Fruit fly (Drosophila melanogaster): ENCODE results near the gene ssp7.
A peak's percentile ranks its signal among the peaks of the same experiment; 100 is the strongest.

ssp7 gene

DNA sequence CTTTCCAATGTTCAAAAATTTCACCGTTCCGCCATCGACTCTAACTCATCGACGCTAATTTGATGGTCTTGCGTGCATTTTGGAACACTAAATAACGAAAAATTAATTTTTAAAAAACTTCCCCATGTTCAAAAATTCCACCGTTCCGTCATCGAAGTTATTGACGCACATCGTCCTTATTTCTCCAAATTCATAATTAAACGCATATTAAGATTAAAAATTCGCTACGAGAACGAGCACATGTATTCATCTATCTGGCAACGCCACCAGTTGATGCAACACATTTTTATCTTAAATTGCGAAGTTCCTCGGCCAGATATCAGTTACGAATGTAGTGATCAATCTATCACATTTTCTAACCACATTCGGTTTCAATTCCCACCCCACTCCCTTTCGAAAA, 9.1 kb upstream of the ssp7 start, which contains the start of gene Lint-1 (continued):
- TF ChIP-seq CG4318 (GFP tag; optimal IDR thresholded peaks at IDR 0.05), result no peak
- no peak for TF ChIP-seq fkh (GFP tag; optimal IDR thresholded peaks at IDR 0.05)
- TF ChIP-seq Eip93F (GFP tag; optimal IDR thresholded peaks at IDR 0.05), result no peak
- no peak for TF ChIP-seq dsx (GFP tag; optimal IDR thresholded peaks at IDR 0.05; ENCODE audit: poor library complexity, severe bottlenecking)
- TF ChIP-seq Hr4 (GFP tag; optimal IDR thresholded peaks at IDR 0.05), result peak; percentile 15
- TF ChIP-seq CG6854 (GFP tag; optimal IDR thresholded peaks at IDR 0.05), result no peak
- no peak for TF ChIP-seq fd59A (GFP tag; optimal IDR thresholded peaks at IDR 0.05)
- TF ChIP-seq dac (GFP tag; optimal IDR thresholded peaks at IDR 0.05), result no peak
- TF ChIP-seq CG8632 (GFP tag; optimal IDR thresholded peaks at IDR 0.05), result peak; percentile 5
- TF ChIP-seq CG9139 (GFP tag; optimal IDR thresholded peaks at IDR 0.05), result no peak
- no peak for TF ChIP-seq Hr38 (GFP tag; optimal IDR thresholded peaks at IDR 0.05)
- TF ChIP-seq CG6792 (GFP tag; optimal IDR thresholded peaks at IDR 0.05), result no peak
- no peak for TF ChIP-seq fd85E (GFP tag; optimal IDR thresholded peaks at IDR 0.05)
- peak; percentile 5 for TF ChIP-seq CG3919 (GFP tag; optimal IDR thresholded peaks at IDR 0.05)
- TF ChIP-seq CG15336 (GFP tag; IDR thresholded peaks at IDR 0.05), result no peak
- no peak for TF ChIP-seq CG1621 (tag; optimal IDR thresholded peaks at IDR 0.05)
- TF ChIP-seq CG32006 (GFP tag; optimal IDR thresholded peaks at IDR 0.05), result no peak
- TF ChIP-seq esn (GFP tag; optimal IDR thresholded peaks at IDR 0.05), result peak; percentile 16
- no peak for TF ChIP-seq CG11294 (GFP tag; IDR thresholded peaks at IDR 0.05)
- TF ChIP-seq Smox (GFP tag; optimal IDR thresholded peaks at IDR 0.05), result peak; percentile 35
- TF ChIP-seq CG8119 (GFP tag; IDR thresholded peaks at IDR 0.05), result no peak
- peak; percentile 13 for TF ChIP-seq Sox102F (GFP tag; optimal IDR thresholded peaks at IDR 0.05)
- TF ChIP-seq cyc (GFP tag; optimal IDR thresholded peaks at IDR 0.05), result peak; percentile 27
- no peak for TF ChIP-seq Ets96B (tag; optimal IDR thresholded peaks at IDR 0.05)
- TF ChIP-seq Hr39 (GFP tag; optimal IDR thresholded peaks at IDR 0.05), result peak; percentile 52
- no peak for TF ChIP-seq CG16779 (tag; optimal IDR thresholded peaks at IDR 0.05)

DNA sequence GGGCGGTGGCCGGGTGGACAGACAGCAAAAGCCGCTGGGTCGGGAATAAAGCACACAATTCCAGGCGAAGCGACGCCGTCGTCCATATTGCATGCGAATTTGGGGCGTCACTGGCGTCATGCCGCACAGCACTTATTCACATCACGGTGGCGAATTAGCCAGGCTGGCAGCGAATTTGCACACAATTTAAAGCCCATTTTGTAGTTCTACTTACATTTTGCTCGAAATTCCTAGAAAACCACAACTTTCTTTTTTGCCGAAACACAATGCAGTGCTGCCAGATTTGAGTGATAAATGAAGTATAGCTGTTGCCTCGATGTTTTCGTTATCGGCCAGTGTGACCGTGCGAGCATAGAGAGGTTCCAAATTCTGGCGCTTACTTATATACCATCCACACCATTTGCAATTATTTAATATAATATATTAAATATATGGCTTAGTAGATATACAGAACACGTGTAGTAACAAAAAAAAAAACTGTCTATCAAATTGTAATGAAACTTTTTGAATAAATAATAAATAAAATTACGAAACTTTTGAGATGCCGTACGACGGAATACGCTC, 8.3 kb upstream of the ssp7 start, which contains the start of gene Ran:
Gene Ran (minus strand): TSS at position 445 of the 564 bp plus-strand sequence.
- TF ChIP-seq CG6163 (GFP tag; IDR thresholded peaks at IDR 0.05) (peak; percentile 34; the same call in 1 of the 3 replicates), CG1621 (tag; optimal IDR thresholded peaks at IDR 0.05) (no peak), CG6854 (GFP tag; optimal IDR thresholded peaks at IDR 0.05) (peak; percentile 44), svp (GFP tag) (peak; percentile 24), dsx (GFP tag; optimal IDR thresholded peaks at IDR 0.05; ENCODE audit: poor library complexity, severe bottlenecking) (no peak), eg (GFP tag; IDR thresholded peaks at IDR 0.05) (0 out of 3 replicates have a peak, but pooled peaks have one; percentile 15)

DNA sequence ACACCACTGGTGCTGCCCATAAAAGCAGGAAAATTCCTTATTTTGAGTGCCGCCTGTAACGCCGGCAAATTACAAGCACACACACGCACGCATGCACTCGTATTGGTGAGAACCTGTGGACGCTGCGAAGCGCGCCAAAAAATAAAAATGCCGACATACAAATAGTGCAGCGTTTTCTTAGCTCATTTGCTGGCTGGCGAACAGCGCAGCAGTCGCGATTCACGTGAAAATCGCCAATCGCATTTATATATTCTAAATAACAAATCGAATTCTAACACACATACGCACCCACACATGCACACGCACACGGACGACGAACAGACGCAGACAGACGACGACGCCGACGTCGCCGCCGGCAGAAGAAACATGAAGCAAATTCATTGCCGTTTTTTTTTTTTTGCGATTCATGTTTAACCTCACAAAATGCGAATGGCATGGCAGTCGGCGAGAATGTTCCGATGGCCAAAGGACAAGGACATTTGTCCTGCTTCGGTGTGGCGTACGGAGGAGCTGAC, 7.5 kb upstream of the ssp7 start:
- TF ChIP-seq CG6276 (GFP tag; optimal IDR thresholded peaks at IDR 0.05) (peak; percentile 13), CG6808 (GFP tag; optimal IDR thresholded peaks at IDR 0.05) (peak; percentile 3), dsx (GFP tag; optimal IDR thresholded peaks at IDR 0.05; ENCODE audit: poor library complexity, severe bottlenecking) (no peak), Eip78C (GFP tag) (peak; percentile 30), CG10631 (GFP tag; optimal IDR thresholded peaks at IDR 0.05) (no peak), Gug (GFP tag; IDR thresholded peaks at IDR 0.05) (no peak), Ets96B (tag; optimal IDR thresholded peaks at IDR 0.05) (no peak), vri (GFP tag; optimal IDR thresholded peaks at IDR 0.05) (no peak), CG6792 (GFP tag; optimal IDR thresholded peaks at IDR 0.05) (no peak), CG6163 (GFP tag; IDR thresholded peaks at IDR 0.05) (0 out of 3 replicates have a peak, but pooled peaks have one; percentile 5), CG15336 (GFP tag; IDR thresholded peaks at IDR 0.05) (0 out of 2 replicates have a peak, but pooled peaks have one; percentile 7), Sox102F (GFP tag; optimal IDR thresholded peaks at IDR 0.05) (peak; percentile 1), CG8119 (GFP tag; IDR thresholded peaks at IDR 0.05) (peak; percentile 28; the same call in 1 of the 3 replicates)
